Fruit fly (Drosophila melanogaster): ENCODE measurements around the gene IP3K2.

Gene IP3K2

dm6 chrX:13256967-13257366 is 46.5 kb upstream of the IP3K2 start (continued):
- TF ChIP-seq vvl (GFP tag; IDR thresholded peaks at IDR 0.05) (peak; percentile 47), CG7786 (GFP tag; optimal IDR thresholded peaks at IDR 0.05) (no peak), Xbp1 (GFP tag; optimal IDR thresholded peaks at IDR 0.05) (no peak), CG8924 (tag; optimal IDR thresholded peaks at IDR 0.05) (peak; percentile 37), Pdp1 (GFP tag; optimal IDR thresholded peaks at IDR 0.05) (peak in 1 of 2 experiments; percentile 98), CG1024 (GFP tag; IDR thresholded peaks at IDR 0.05) (no peak), grau (tag; optimal IDR thresholded peaks at IDR 0.05) (peak; percentile 30), CG2120 (GFP tag; optimal IDR thresholded peaks at IDR 0.05) (peak; percentile 10), mirr (GFP tag; optimal IDR thresholded peaks at IDR 0.05) (peak; percentile 53), pzg (GFP tag; optimal IDR thresholded peaks at IDR 0.05) (peak; percentile 23), Dip2 (GFP tag; IDR thresholded peaks at IDR 0.05) (no peak), CG9437 (GFP tag; optimal IDR thresholded peaks at IDR 0.05) (peak; percentile 63), CG10321 (GFP tag; IDR thresholded peaks at IDR 0.05) (0 out of 2 replicates have a peak, but pooled peaks have one; percentile 9), CG18599 (GFP tag; optimal IDR thresholded peaks at IDR 0.05) (peak; percentile 36), CG31365 (tag; optimal IDR thresholded peaks at IDR 0.05) (peak; percentile 99), Meics (GFP tag; optimal IDR thresholded peaks at IDR 0.05) (peak; percentile 32), CG10267 (tag; optimal IDR thresholded peaks at IDR 0.05) (peak; percentile 8), stwl (tag; optimal IDR thresholded peaks at IDR 0.05) (peak; percentile 75), PHDP (tag; optimal IDR thresholded peaks at IDR 0.05) (no peak), sens (GFP tag) (peak; percentile 83), E2f2 (GFP tag; IDR thresholded peaks at IDR 0.05) (peak; percentile 61), nmo (GFP tag; optimal IDR thresholded peaks at IDR 0.05) (no peak), CG2712 (tag; optimal IDR thresholded peaks at IDR 0.05) (no peak), B-H2 (GFP tag; optimal IDR thresholded peaks at IDR 0.05) (peak; percentile 46), HmgZ (tag; optimal IDR thresholded peaks at IDR 0.05) (peak; percentile 39), fd3F (GFP tag; optimal IDR thresholded peaks at IDR 0.05) (no peak), sens-2 (GFP tag; IDR thresholded peaks at IDR 0.05) (no peak), CG12219 (GFP tag; optimal IDR thresholded peaks at IDR 0.05) (peak; percentile 23), rib (GFP tag; IDR thresholded peaks at IDR 0.05) (0 out of 2 replicates have a peak, but pooled peaks have one; percentile 22), CG8944 (GFP tag; optimal IDR thresholded peaks at IDR 0.05) (no peak), CG2202 (tag; optimal IDR thresholded peaks at IDR 0.05) (no peak), CG4328 (GFP tag; optimal IDR thresholded peaks at IDR 0.05) (no peak), CG7839 (tag; optimal IDR thresholded peaks at IDR 0.05) (peak; percentile 13), tna (GFP tag; IDR thresholded peaks at IDR 0.05; ENCODE audit: partially characterized antibody) (peak; percentile 18; the same call in 1 of the 2 replicates), hbn (GFP tag; IDR thresholded peaks at IDR 0.05; ENCODE audit: partially characterized antibody) (no peak), CG17359 (tag; optimal IDR thresholded peaks at IDR 0.05) (peak; percentile 26), CG14667 (GFP tag; IDR thresholded peaks at IDR 0.05) (no peak), oc (tag; optimal IDR thresholded peaks at IDR 0.05) (peak; percentile 4), row (GFP tag; IDR thresholded peaks at IDR 0.05) (no peak), bbx (GFP tag; IDR thresholded peaks at IDR 0.05; ENCODE audit: partially characterized antibody) (peak; percentile 56; the same call in 1 of the 2 replicates), ERR (GFP tag; optimal IDR thresholded peaks at IDR 0.05) (peak; percentile 7), Side (GFP tag; optimal IDR thresholded peaks at IDR 0.05) (no peak), her (GFP tag; optimal IDR thresholded peaks at IDR 0.05) (peak; percentile 36), Fer1 (GFP tag; optimal IDR thresholded peaks at IDR 0.05) (peak; percentile 34), CG31441 (GFP tag; IDR thresholded peaks at IDR 0.05) (0 out of 2 replicates have a peak, but pooled peaks have one; percentile 13), Dp (GFP tag; optimal IDR thresholded peaks at IDR 0.05) (peak; percentile 41), Nf-YC (tag; optimal IDR thresholded peaks at IDR 0.05) (peak; percentile 17), exex (tag; optimal IDR thresholded peaks at IDR 0.05) (peak; percentile 54), zf30C (GFP tag; optimal IDR thresholded peaks at IDR 0.05) (peak; percentile 24), Bdp1 (GFP tag; optimal IDR thresholded peaks at IDR 0.05) (no peak)

Measured in whole organism, embryonic.